In the genomic region with DNA sequence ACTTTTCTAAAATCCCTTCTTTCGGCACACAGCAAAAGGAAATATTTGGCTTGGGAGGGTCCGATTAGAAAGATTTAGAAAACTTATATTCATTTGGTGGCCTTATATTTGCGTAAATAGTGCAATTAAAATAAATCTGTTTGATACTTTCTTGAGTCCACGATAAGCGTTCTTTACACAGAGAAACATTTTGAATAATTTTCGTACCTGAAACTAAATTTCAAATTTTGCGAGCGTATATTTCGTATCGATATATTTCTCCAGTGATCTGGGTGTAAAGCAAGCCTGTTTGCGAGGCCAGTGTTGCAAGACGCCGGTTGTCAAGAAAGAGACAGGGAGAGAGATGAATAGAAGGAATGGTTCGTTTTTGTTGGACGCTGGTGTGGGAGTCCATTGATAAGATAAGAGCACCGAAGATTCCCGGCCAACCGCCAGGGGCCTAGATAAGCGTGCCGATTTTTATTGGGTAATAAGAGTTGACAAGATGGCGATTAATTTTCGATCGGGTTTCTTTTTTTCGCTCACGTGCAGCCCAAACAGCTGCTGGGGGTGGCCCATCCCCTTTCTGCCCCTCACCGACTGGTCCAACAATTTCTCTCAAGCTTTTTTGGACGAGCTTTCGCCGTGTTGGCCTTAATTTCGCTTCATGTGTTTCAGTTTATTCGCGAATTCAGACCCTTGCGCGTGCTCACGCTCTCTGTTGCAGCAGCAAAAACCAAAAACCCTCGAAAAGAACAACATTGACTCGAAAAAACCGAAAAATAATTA, we compare ENCODE assay signal across 5 fruit fly cellular contexts.
TF ChIP-seq lines count a peak whose summit lies in the region.

A gene (plus strand): TSS at position 344 of the 768 bp plus-strand sequence.

- TF ChIP-seq CTCF in whole organism, embryonic (GFP tag; optimal IDR thresholded peaks at IDR 0.05; lab: Kevin White, UChicago) = no peak

TF ChIP-seq in whole organism, adult, 20 proteins besides CTCF, POLR2A, EP300 and RAD21 (continues in another document):
- TF ChIP-seq kay (GFP tag; lab: Kevin White, UChicago; ENCODE audit: borderline replicate concordance) (peak; percentile 51), ovo (GFP tag; optimal IDR thresholded peaks at IDR 0.05; lab: Kevin White, UChicago) (peak; percentile 55), Hr96 (GFP tag; optimal IDR thresholded peaks at IDR 0.05; lab: Kevin White, UChicago) (peak; percentile 77), CG12768 (GFP tag; optimal IDR thresholded peaks at IDR 0.05; lab: Kevin White, UChicago) (peak; percentile 36), cnc (optimal IDR thresholded peaks at IDR 0.05; lab: Kevin White, UChicago) (no peak), CG33017 (tag; optimal IDR thresholded peaks at IDR 0.05; lab: Kevin White, UChicago) (no peak), Crg-1 (GFP tag; optimal IDR thresholded peaks at IDR 0.05; lab: Kevin White, UChicago) (peak; percentile 72), CG7045 (GFP tag; optimal IDR thresholded peaks at IDR 0.05; lab: Kevin White, UChicago) (no peak), cic (GFP tag; optimal IDR thresholded peaks at IDR 0.05; lab: Kevin White, UChicago) (peak; percentile 44), CG5204 (GFP tag; optimal IDR thresholded peaks at IDR 0.05; lab: Kevin White, UChicago) (peak; percentile 8), tj (GFP tag; optimal IDR thresholded peaks at IDR 0.05; lab: Kevin White, UChicago) (no peak), CG11617 (GFP tag; optimal IDR thresholded peaks at IDR 0.05; lab: Kevin White, UChicago) (no peak), Clk (GFP tag; optimal IDR thresholded peaks at IDR 0.05; lab: Kevin White, UChicago) (peak; percentile 40), toe (GFP tag; optimal IDR thresholded peaks at IDR 0.05; lab: Kevin White, UChicago) (peak; percentile 17), CG7101 (tag; optimal IDR thresholded peaks at IDR 0.05; lab: Kevin White, UChicago) (peak; percentile 73), CG1620 (GFP tag; optimal IDR thresholded peaks at IDR 0.05; lab: Kevin White, UChicago) (peak; percentile 83)

TF ChIP-seq in whole organism, embryonic, 481 proteins besides CTCF, POLR2A, EP300 and RAD21 (continues in another document):
- TF ChIP-seq CG7745 (tag; optimal IDR thresholded peaks at IDR 0.05; lab: Kevin White, UChicago) = no peak
- no peak for TF ChIP-seq CG2202 (tag; optimal IDR thresholded peaks at IDR 0.05; lab: Kevin White, UChicago)
- TF ChIP-seq sd (tag; optimal IDR thresholded peaks at IDR 0.05; lab: Kevin White, UChicago) = peak; percentile 5
- TF ChIP-seq br (optimal IDR thresholded peaks at IDR 0.05; lab: Kevin White, UChicago) = no peak
- peak; percentile 52 for TF ChIP-seq dm (GFP tag; optimal IDR thresholded peaks at IDR 0.05; lab: Kevin White, UChicago)
- TF ChIP-seq Camta (GFP tag; optimal IDR thresholded peaks at IDR 0.05; lab: Kevin White, UChicago) = peak; percentile 24
- TF ChIP-seq ci (GFP tag; IDR thresholded peaks at IDR 0.05; lab: Robert Waterston, UW) = peak; percentile 49; the same call in 1 of the 3 replicates
- peak; percentile 53 for TF ChIP-seq zfh2 (GFP tag; optimal IDR thresholded peaks at IDR 0.05; lab: Kevin White, UChicago)
- TF ChIP-seq dan (GFP tag; IDR thresholded peaks at IDR 0.05; lab: Robert Waterston, UW) = no peak
- no peak for TF ChIP-seq TFAM (GFP tag; optimal IDR thresholded peaks at IDR 0.05; lab: Kevin White, UChicago)
- TF ChIP-seq CG13287 (GFP tag; IDR thresholded peaks at IDR 0.05; lab: Robert Waterston, UW; ENCODE audit: partially characterized antibody) = peak; percentile 75
- no peak for TF ChIP-seq CG11723 (GFP tag; optimal IDR thresholded peaks at IDR 0.05; lab: Kevin White, UChicago)
- no peak for TF ChIP-seq CkIIα-i1 (GFP tag; IDR thresholded peaks at IDR 0.05; lab: Robert Waterston, UW)
- no peak for TF ChIP-seq pnt (GFP tag; optimal IDR thresholded peaks at IDR 0.05; lab: Kevin White, UChicago)
- TF ChIP-seq CG3065 (GFP tag; optimal IDR thresholded peaks at IDR 0.05; lab: Kevin White, UChicago) = no peak
- TF ChIP-seq cg (GFP tag; optimal IDR thresholded peaks at IDR 0.05; lab: Kevin White, UChicago) = peak; percentile 6
- peak; percentile 49 for TF ChIP-seq lab (GFP tag; optimal IDR thresholded peaks at IDR 0.05; lab: Kevin White, UChicago)

TF ChIP-seq in whole organism, prepupa, 60 proteins besides CTCF, POLR2A, EP300 and RAD21 (continues in another document):
- TF ChIP-seq CG9139 (GFP tag; optimal IDR thresholded peaks at IDR 0.05; lab: Kevin White, UChicago) (no peak), CG1621 (tag; optimal IDR thresholded peaks at IDR 0.05; lab: Kevin White, UChicago) (no peak), CG6792 (GFP tag; optimal IDR thresholded peaks at IDR 0.05; lab: Kevin White, UChicago) (no peak), CG10631 (GFP tag; optimal IDR thresholded peaks at IDR 0.05; lab: Kevin White, UChicago) (peak; percentile 26), CG11294 (GFP tag; IDR thresholded peaks at IDR 0.05; lab: Robert Waterston, UW) (no peak), CG6808 (GFP tag; optimal IDR thresholded peaks at IDR 0.05; lab: Kevin White, UChicago) (no peak), fkh (GFP tag; optimal IDR thresholded peaks at IDR 0.05; lab: Kevin White, UChicago) (no peak), dsx (GFP tag; optimal IDR thresholded peaks at IDR 0.05; lab: Kevin White, UChicago; ENCODE audit: poor library complexity, severe bottlenecking) (no peak), vri (GFP tag; optimal IDR thresholded peaks at IDR 0.05; lab: Kevin White, UChicago) (no peak), achi (GFP tag; optimal IDR thresholded peaks at IDR 0.05; lab: Kevin White, UChicago) (no peak), eg (GFP tag; IDR thresholded peaks at IDR 0.05; lab: Robert Waterston, UW) (0 out of 3 replicates have a peak, but pooled peaks have one; percentile 12), CG10669 (GFP tag; optimal IDR thresholded peaks at IDR 0.05; lab: Kevin White, UChicago) (peak; percentile 4), CG6276 (GFP tag; optimal IDR thresholded peaks at IDR 0.05; lab: Kevin White, UChicago) (no peak), Sox15 (GFP tag; optimal IDR thresholded peaks at IDR 0.05; lab: Kevin White, UChicago) (no peak), Ets96B (tag; optimal IDR thresholded peaks at IDR 0.05; lab: Kevin White, UChicago) (no peak), Sox14 (GFP tag; optimal IDR thresholded peaks at IDR 0.05; lab: Kevin White, UChicago) (peak; percentile 40), pdm3 (GFP tag; optimal IDR thresholded peaks at IDR 0.05; lab: Kevin White, UChicago) (no peak)

TF ChIP-seq in whole organism, pupa, 21 proteins besides CTCF, POLR2A, EP300 and RAD21:
- no peak for TF ChIP-seq CG8301 (tag; optimal IDR thresholded peaks at IDR 0.05; lab: Kevin White, UChicago)
- peak; percentile 75 for TF ChIP-seq CG4496 (GFP tag; IDR thresholded peaks at IDR 0.05; lab: Robert Waterston, UW)
TF ChIP-seq in whole organism, pupa: peak in this region for 1.

TF ChIP-seq in whole organism, wandering third instar larva, 38 proteins besides CTCF, POLR2A, EP300 and RAD21 (continues in another document):
- peak; percentile 28 for TF ChIP-seq sv (GFP tag; optimal IDR thresholded peaks at IDR 0.05; lab: Kevin White, UChicago)
- peak; percentile 76 for TF ChIP-seq Hr83 (GFP tag; optimal IDR thresholded peaks at IDR 0.05; lab: Kevin White, UChicago; ENCODE audit: poor library complexity, severe bottlenecking)
- peak; percentile 29 for TF ChIP-seq dmrt93B (GFP tag; optimal IDR thresholded peaks at IDR 0.05; lab: Kevin White, UChicago)
- TF ChIP-seq jim (GFP tag; optimal IDR thresholded peaks at IDR 0.05; lab: Kevin White, UChicago) = no peak
- TF ChIP-seq lola (GFP tag; optimal IDR thresholded peaks at IDR 0.05; lab: Kevin White, UChicago) = no peak
- TF ChIP-seq dsf (GFP tag; optimal IDR thresholded peaks at IDR 0.05; lab: Kevin White, UChicago; ENCODE audit: borderline replicate concordance) = no peak
- peak; percentile 2 for TF ChIP-seq br (GFP tag; optimal IDR thresholded peaks at IDR 0.05; lab: Kevin White, UChicago)
- TF ChIP-seq Jra (GFP tag; optimal IDR thresholded peaks at IDR 0.05; lab: Kevin White, UChicago) = peak; percentile 13
- TF ChIP-seq foxo (GFP tag; optimal IDR thresholded peaks at IDR 0.05; lab: Kevin White, UChicago) = peak in 1 of 2 experiments; percentile 63
- TF ChIP-seq psq (GFP tag; optimal IDR thresholded peaks at IDR 0.05; lab: Kevin White, UChicago) = peak; percentile 15
- TF ChIP-seq HLH106 (tag; optimal IDR thresholded peaks at IDR 0.05; lab: Kevin White, UChicago) = no peak
- TF ChIP-seq sage (GFP tag; optimal IDR thresholded peaks at IDR 0.05; lab: Kevin White, UChicago) = no peak
- TF ChIP-seq pan (optimal IDR thresholded peaks at IDR 0.05; lab: Kevin White, UChicago) = no peak
- TF ChIP-seq CrebA (GFP tag; optimal IDR thresholded peaks at IDR 0.05; lab: Kevin White, UChicago; ENCODE audit: borderline replicate concordance) = no peak
- TF ChIP-seq Myc (optimal IDR thresholded peaks at IDR 0.05; lab: Kevin White, UChicago) = peak; percentile 19
- TF ChIP-seq CG32264 (GFP tag; optimal IDR thresholded peaks at IDR 0.05; lab: Kevin White, UChicago) = no peak
- peak; percentile 19 for TF ChIP-seq ey (GFP tag; optimal IDR thresholded peaks at IDR 0.05; lab: Kevin White, UChicago)
- TF ChIP-seq Abd-B (GFP tag; optimal IDR thresholded peaks at IDR 0.05; lab: Kevin White, UChicago) = no peak
- TF ChIP-seq Rel (GFP tag; optimal IDR thresholded peaks at IDR 0.05; lab: Kevin White, UChicago) = no peak
- peak; percentile 38 for TF ChIP-seq Rel (tag; optimal IDR thresholded peaks at IDR 0.05; lab: Kevin White, UChicago)
- no peak for TF ChIP-seq GATAd (GFP tag; optimal IDR thresholded peaks at IDR 0.05; lab: Kevin White, UChicago)
- TF ChIP-seq OdsH (GFP tag; optimal IDR thresholded peaks at IDR 0.05; lab: Kevin White, UChicago) = no peak
- peak; percentile 54 for TF ChIP-seq h (GFP tag; optimal IDR thresholded peaks at IDR 0.05; lab: Kevin White, UChicago)
- TF ChIP-seq N (GFP tag; optimal IDR thresholded peaks at IDR 0.05; lab: Kevin White, UChicago) = no peak
- peak; percentile 15 for TF ChIP-seq CG9705 (GFP tag; optimal IDR thresholded peaks at IDR 0.05; lab: Kevin White, UChicago)
- peak; percentile 24 for TF ChIP-seq Mio (GFP tag; optimal IDR thresholded peaks at IDR 0.05; lab: Kevin White, UChicago)
- TF ChIP-seq Dif (GFP tag; optimal IDR thresholded peaks at IDR 0.05; lab: Kevin White, UChicago; ENCODE audit: partially characterized antibody) = no peak
- no peak for TF ChIP-seq usp (GFP tag; optimal IDR thresholded peaks at IDR 0.05; lab: Kevin White, UChicago)
- TF ChIP-seq Hr78 (GFP tag; optimal IDR thresholded peaks at IDR 0.05; lab: Kevin White, UChicago) = no peak
- TF ChIP-seq woc (GFP tag; optimal IDR thresholded peaks at IDR 0.05; lab: Kevin White, UChicago) = peak; percentile 1
- TF ChIP-seq Hnf4 (GFP tag; optimal IDR thresholded peaks at IDR 0.05; lab: Kevin White, UChicago) = peak; percentile 70
- peak; percentile 51 for TF ChIP-seq rgr (GFP tag; optimal IDR thresholded peaks at IDR 0.05; lab: Kevin White, UChicago)
- peak; percentile 39 for TF ChIP-seq fru (GFP tag; optimal IDR thresholded peaks at IDR 0.05; lab: Kevin White, UChicago)
- no peak for TF ChIP-seq Dfd (GFP tag; optimal IDR thresholded peaks at IDR 0.05; lab: Kevin White, UChicago)
- no peak for TF ChIP-seq brk (GFP tag; optimal IDR thresholded peaks at IDR 0.05; lab: Kevin White, UChicago)
